Fruit fly (Drosophila melanogaster): ENCODE results near the gene fbp.

fbp gene

DNA sequence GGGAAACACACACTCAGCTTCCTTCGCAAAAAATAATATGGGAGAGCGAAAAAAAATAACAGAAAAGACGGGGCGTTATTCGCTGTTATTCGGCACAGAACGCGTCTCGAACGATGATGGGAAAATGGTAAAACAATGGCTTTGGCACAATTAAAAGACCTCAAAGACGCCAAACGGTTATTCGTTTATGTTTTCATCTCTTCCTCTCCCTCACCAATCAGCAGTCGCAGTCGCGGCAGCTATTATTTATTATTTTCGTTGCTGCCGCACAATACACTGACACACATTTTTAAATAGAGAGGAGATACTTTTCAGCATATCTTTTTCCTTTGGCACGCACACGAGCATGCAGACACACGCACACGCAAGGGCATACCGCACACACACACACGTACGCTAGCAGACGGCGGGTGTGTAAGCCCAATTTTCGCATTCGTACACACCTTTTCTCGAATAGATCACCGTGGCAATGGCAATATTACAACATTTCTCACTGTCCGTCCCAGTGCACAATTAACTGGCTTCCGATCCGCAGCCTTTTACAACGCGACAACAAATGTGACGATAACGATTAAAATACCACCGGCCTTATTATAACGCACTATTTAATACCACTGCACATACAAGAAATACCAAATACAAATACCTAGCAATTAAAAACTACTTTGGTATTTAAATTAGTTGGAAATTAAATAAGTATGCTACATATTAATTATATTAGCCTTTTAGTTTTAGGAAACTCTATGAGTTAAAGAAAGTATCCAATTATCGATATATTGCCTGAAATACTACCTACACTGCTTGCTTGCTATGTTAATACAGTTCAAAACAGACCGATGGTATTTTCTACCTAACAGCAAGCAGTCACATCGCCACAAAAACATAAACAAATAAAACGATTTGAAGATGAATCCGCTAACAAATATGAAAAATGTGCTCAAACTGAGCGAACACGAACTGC is 27.7 kb upstream of the fbp start, which contains the start of the genes CdGAPr and CG10466 (continued):
- TF ChIP-seq onecut (GFP tag; IDR thresholded peaks at IDR 0.05) (no peak), CG10274 (GFP tag; optimal IDR thresholded peaks at IDR 0.05) (no peak), CG2120 (GFP tag; optimal IDR thresholded peaks at IDR 0.05) (peak; percentile 20), ssp (GFP tag; IDR thresholded peaks at IDR 0.05) (0 out of 2 replicates have a peak, but pooled peaks have one; percentile 12), scrt (GFP tag; optimal IDR thresholded peaks at IDR 0.05) (no peak), exex (tag; optimal IDR thresholded peaks at IDR 0.05) (peak; percentile 1), Meics (GFP tag; optimal IDR thresholded peaks at IDR 0.05) (peak; percentile 14), CG11723 (GFP tag; optimal IDR thresholded peaks at IDR 0.05) (no peak), CG11696 (GFP tag; IDR thresholded peaks at IDR 0.05) (no peak), MBD-R2 (GFP tag; IDR thresholded peaks at IDR 0.05) (peak; percentile 60), cg (GFP tag; optimal IDR thresholded peaks at IDR 0.05) (peak; percentile 71), Sin3A (optimal IDR thresholded peaks at IDR 0.05) (peak; percentile 54), Pdp1 (GFP tag; optimal IDR thresholded peaks at IDR 0.05) (peak in 1 of 2 experiments; percentile 40), her (GFP tag; optimal IDR thresholded peaks at IDR 0.05) (no peak), CG3726 (GFP tag; IDR thresholded peaks at IDR 0.05) (no peak), kah (GFP tag; optimal IDR thresholded peaks at IDR 0.05) (no peak), pros (GFP tag; optimal IDR thresholded peaks at IDR 0.05) (no peak), CG43689 (GFP tag; IDR thresholded peaks at IDR 0.05) (no peak), unpg (GFP tag; optimal IDR thresholded peaks at IDR 0.05) (peak; percentile 26), Sry-β (GFP tag; optimal IDR thresholded peaks at IDR 0.05) (no peak), Optix (GFP tag; IDR thresholded peaks at IDR 0.05) (no peak), HLHmδ (GFP tag; optimal IDR thresholded peaks at IDR 0.05) (peak; percentile 65), corto (GFP tag; optimal IDR thresholded peaks at IDR 0.05) (no peak), CG16863 (GFP tag; optimal IDR thresholded peaks at IDR 0.05) (no peak), CoRest (tag; optimal IDR thresholded peaks at IDR 0.05) (peak; percentile 44), Scr (GFP tag; IDR thresholded peaks at IDR 0.05; ENCODE audit: partially characterized antibody) (peak; percentile 28; the same call in 1 of the 2 replicates), insv (GFP tag; optimal IDR thresholded peaks at IDR 0.05) (peak in 1 of 2 experiments; percentile 9), CG9817 (tag; optimal IDR thresholded peaks at IDR 0.05) (no peak), CG4617 (GFP tag; optimal IDR thresholded peaks at IDR 0.05; ENCODE audit: borderline replicate concordance) (peak; percentile 29), CG18262 (tag; optimal IDR thresholded peaks at IDR 0.05) (peak; percentile 41), yki (optimal IDR thresholded peaks at IDR 0.05) (no peak), toy (GFP tag; IDR thresholded peaks at IDR 0.05) (no peak), CG8478 (optimal IDR thresholded peaks at IDR 0.05) (no peak), CG4820 (GFP tag; optimal IDR thresholded peaks at IDR 0.05) (no peak), Dp (GFP tag; optimal IDR thresholded peaks at IDR 0.05) (peak; percentile 38), pnt (GFP tag; optimal IDR thresholded peaks at IDR 0.05) (no peak), amos (GFP tag; IDR thresholded peaks at IDR 0.05; ENCODE audit: partially characterized antibody) (peak; percentile 37), CG13894 (tag; optimal IDR thresholded peaks at IDR 0.05) (no peak), CG1647 (GFP tag; optimal IDR thresholded peaks at IDR 0.05) (no peak), BEAF-32 (GFP tag; optimal IDR thresholded peaks at IDR 0.05) (peak; percentile 62), tgo (GFP tag; IDR thresholded peaks at IDR 0.05) (no peak), CG11456 (GFP tag; IDR thresholded peaks at IDR 0.05) (no peak), CG1792 (GFP tag; optimal IDR thresholded peaks at IDR 0.05) (no peak), Dip2 (GFP tag; IDR thresholded peaks at IDR 0.05) (no peak), Ada2b (GFP tag; IDR thresholded peaks at IDR 0.05) (no peak), CG10431 (GFP tag; optimal IDR thresholded peaks at IDR 0.05) (no peak), gsb-n (tag; optimal IDR thresholded peaks at IDR 0.05) (peak; percentile 52), z (GFP tag; IDR thresholded peaks at IDR 0.05) (no peak), vvl (GFP tag; IDR thresholded peaks at IDR 0.05) (no peak), peb (GFP tag; IDR thresholded peaks at IDR 0.05) (no peak)
